Fruit fly (Drosophila melanogaster) whole organism, prepupa: ENCODE results near the gene CG9586.
A peak's percentile ranks its signal among the peaks of the same experiment; 100 is the strongest.

ENCODE experiments used
- CG10631 ChIP-seq: fragments of 200-800 bp; sonication (Bioruptor generic); optimal IDR thresholded peaks from 2 replicates; lab custom pipeline; 2016; ENCODE audit warnings: missing biosample characterization, missing genetic modification characterization
- CG10669 ChIP-seq: fragments of 200-800 bp; sonication (Bioruptor generic); optimal IDR thresholded peaks from 3 replicates; lab custom pipeline; 2018; ENCODE audit warnings: missing biosample characterization, mild to moderate bottlenecking, missing genetic modification characterization, moderate library complexity
- CG11294 ChIP-seq: fragments of 200-800 bp; sonication (Bioruptor generic); IDR thresholded peaks from 2 replicates; pipeline ENCODE4 v1.3.6; 2022; ENCODE audit warnings: missing biosample characterization, missing genetic modification characterization
- CG11762 ChIP-seq: fragments of 200-800 bp; sonication (Bioruptor generic); optimal IDR thresholded peaks from 3 replicates; lab custom pipeline; 2016; ENCODE audit warnings: missing biosample characterization, missing genetic modification characterization; ENCODE audit not compliant: insufficient read depth
- CG11902 ChIP-seq: fragments of 200-800 bp; sonication (Bioruptor generic); optimal IDR thresholded peaks from 3 replicates; lab custom pipeline; 2016; ENCODE audit warnings: missing biosample characterization, missing genetic modification characterization
- CG15336 ChIP-seq: fragments of 200-800 bp; sonication (Bioruptor generic); IDR thresholded peaks from 2 replicates; pipeline ENCODE4 v1.3.6; 2022; ENCODE audit warnings: missing biosample characterization, missing genetic modification characterization
- CG1621 ChIP-seq: fragments of 200-800 bp; sonication (Bioruptor generic); optimal IDR thresholded peaks from 3 replicates; lab custom pipeline; 2018; ENCODE audit warnings: missing biosample characterization, mild to moderate bottlenecking, missing genetic modification characterization
- CG16779 ChIP-seq: fragments of 200-800 bp; sonication (Bioruptor generic); optimal IDR thresholded peaks from 3 replicates; lab custom pipeline; 2017; ENCODE audit warnings: missing biosample characterization, mild to moderate bottlenecking, missing genetic modification characterization
- CG3032 ChIP-seq: fragments of 200-800 bp; optimal IDR thresholded peaks from 2 replicates; lab custom pipeline; 2019; ENCODE audit warnings: missing biosample characterization, mild to moderate bottlenecking, missing genetic modification characterization, moderate library complexity
- CG32006 ChIP-seq: fragments of 200-800 bp; sonication (Bioruptor generic); optimal IDR thresholded peaks from 3 replicates; lab custom pipeline; 2017; ENCODE audit warnings: missing biosample characterization, mild to moderate bottlenecking, missing genetic modification characterization
- CG34406 ChIP-seq: fragments of 200-800 bp; sonication (Bioruptor generic); optimal IDR thresholded peaks from 3 replicates; lab custom pipeline; 2016; ENCODE audit warnings: missing biosample characterization, missing genetic modification characterization
- CG3919 ChIP-seq: fragments of 200-800 bp; sonication (Bioruptor generic); optimal IDR thresholded peaks from 3 replicates; lab custom pipeline; 2016; ENCODE audit warnings: missing biosample characterization, missing genetic modification characterization
- CG4318 ChIP-seq: fragments of 200-800 bp; sonication (Bioruptor generic); optimal IDR thresholded peaks from 3 replicates; lab custom pipeline; 2017; ENCODE audit warnings: missing biosample characterization, mild to moderate bottlenecking, missing genetic modification characterization
- CG6163 ChIP-seq: fragments of 200-800 bp; sonication (Bioruptor generic); IDR thresholded peaks from 3 replicates; pipeline ENCODE4 v1.3.6; 2022; ENCODE audit warnings: missing biosample characterization, missing genetic modification characterization
- CG6792 ChIP-seq: fragments of 200-800 bp; sonication (Bioruptor generic); optimal IDR thresholded peaks from 3 replicates; lab custom pipeline; 2016; ENCODE audit warnings: missing biosample characterization, missing genetic modification characterization
- CG6808 ChIP-seq: fragments of 200-800 bp; sonication (Bioruptor generic); optimal IDR thresholded peaks from 3 replicates; lab custom pipeline; 2017; ENCODE audit warnings: missing biosample characterization, missing genetic modification characterization, mild to moderate bottlenecking, moderate library complexity, missing genetic modification reagents
- CG7368 ChIP-seq: fragments of 200-800 bp; sonication (Bioruptor generic); optimal IDR thresholded peaks from 3 replicates; lab custom pipeline; 2016; ENCODE audit warnings: missing biosample characterization, missing genetic modification characterization
- CG8119 ChIP-seq: fragments of 200-800 bp; sonication (Bioruptor generic); IDR thresholded peaks from 3 replicates; pipeline ENCODE4 v1.3.6; 2022; ENCODE audit warnings: missing biosample characterization, missing genetic modification characterization
- CG8319 ChIP-seq: fragments of 200-800 bp; sonication (Bioruptor generic); optimal IDR thresholded peaks from 3 replicates; lab custom pipeline; 2016; ENCODE audit warnings: missing biosample characterization, missing genetic modification characterization
- CG8632 ChIP-seq: fragments of 200-800 bp; sonication (Bioruptor generic); optimal IDR thresholded peaks from 3 replicates; lab custom pipeline; 2016; ENCODE audit warnings: missing biosample characterization, missing genetic modification characterization
- CG9139 ChIP-seq: fragments of 200-800 bp; sonication (Bioruptor generic); optimal IDR thresholded peaks from 3 replicates; lab custom pipeline; 2017; ENCODE audit warnings: missing biosample characterization, mild to moderate bottlenecking, missing genetic modification characterization
- Eip75B ChIP-seq: fragments of 200-800 bp; sonication (Bioruptor generic); optimal IDR thresholded peaks from 3 replicates; lab custom pipeline; 2016; ENCODE audit warnings: missing biosample characterization, missing genetic modification characterization
- Eip78C ChIP-seq: fragments of 200-800 bp; sonication (Bioruptor generic); peaks from one replicate; lab custom pipeline; 2016; ENCODE audit warnings: missing biosample characterization, missing genetic modification characterization
- Ets21C ChIP-seq: fragments of 200-800 bp; sonication (Bioruptor generic); optimal IDR thresholded peaks from 3 replicates; lab custom pipeline; 2016; ENCODE audit warnings: missing biosample characterization, missing genetic modification characterization
- Ets96B ChIP-seq: fragments of 200-800 bp; optimal IDR thresholded peaks from 2 replicates; lab custom pipeline; 2019; ENCODE audit warnings: missing biosample characterization, mild to moderate bottlenecking, missing genetic modification characterization, moderate library complexity
- Gug ChIP-seq: fragments of 200-800 bp; sonication (Bioruptor generic); IDR thresholded peaks from 2 replicates; pipeline ENCODE4 v1.3.6; 2022; ENCODE audit warnings: missing biosample characterization, missing genetic modification characterization
- Hr38 ChIP-seq: sonication (Bioruptor generic); optimal IDR thresholded peaks from 2 replicates; lab custom pipeline; 2016; ENCODE audit warnings: missing biosample characterization, missing genetic modification characterization
- Hr39 ChIP-seq: fragments of 200-800 bp; sonication (Bioruptor generic); optimal IDR thresholded peaks from 2 replicates; lab custom pipeline; 2016; ENCODE audit warnings: missing biosample characterization, missing genetic modification characterization
- Met ChIP-seq: fragments of 200-800 bp; sonication (Bioruptor generic); optimal IDR thresholded peaks from 3 replicates; lab custom pipeline; 2016; ENCODE audit warnings: missing biosample characterization, missing genetic modification characterization
- OdsH ChIP-seq: fragments of 200-800 bp; sonication (Bioruptor generic); optimal IDR thresholded peaks from 3 replicates; lab custom pipeline; 2016; ENCODE audit warnings: missing biosample characterization, missing genetic modification characterization
- Sox102F ChIP-seq: fragments of 200-800 bp; sonication (Bioruptor generic); optimal IDR thresholded peaks from 2 replicates; lab custom pipeline; 2016; ENCODE audit warnings: missing biosample characterization, mild to moderate bottlenecking, missing genetic modification characterization
- Sox14 ChIP-seq: fragments of 200-800 bp; sonication (Bioruptor generic); optimal IDR thresholded peaks from 3 replicates; lab custom pipeline; 2016; ENCODE audit warnings: missing biosample characterization, missing genetic modification characterization
- achi ChIP-seq: fragments of 200-800 bp; sonication (Bioruptor generic); optimal IDR thresholded peaks from 3 replicates; lab custom pipeline; 2016; ENCODE audit warnings: missing biosample characterization, missing genetic modification characterization
- acj6 ChIP-seq: fragments of 200-800 bp; sonication (Bioruptor generic); optimal IDR thresholded peaks from 3 replicates; lab custom pipeline; 2016; ENCODE audit warnings: missing biosample characterization, missing genetic modification characterization
- cyc ChIP-seq: fragments of 200-800 bp; sonication (Bioruptor generic); optimal IDR thresholded peaks from 3 replicates; lab custom pipeline; 2016; ENCODE audit warnings: missing biosample characterization, missing genetic modification characterization
- dac ChIP-seq: fragments of 200-800 bp; sonication (Bioruptor generic); optimal IDR thresholded peaks from 2 replicates; lab custom pipeline; 2017; ENCODE audit warnings: missing biosample characterization, mild to moderate bottlenecking, missing genetic modification characterization
- fd59A ChIP-seq: fragments of 200-800 bp; sonication (Bioruptor generic); optimal IDR thresholded peaks from 2 replicates; lab custom pipeline; 2017; ENCODE audit warnings: missing biosample characterization, mild to moderate bottlenecking, missing genetic modification characterization, missing genetic modification reagents
- fd85E ChIP-seq: fragments of 200-800 bp; sonication (Bioruptor generic); optimal IDR thresholded peaks from 3 replicates; lab custom pipeline; 2016; ENCODE audit warnings: missing biosample characterization, missing genetic modification characterization
- fkh ChIP-seq: fragments of 200-800 bp; sonication (Bioruptor generic); optimal IDR thresholded peaks from 3 replicates; lab custom pipeline; 2017; ENCODE audit warnings: missing biosample characterization, mild to moderate bottlenecking, missing genetic modification characterization, moderate library complexity
- lz ChIP-seq: fragments of 200-800 bp; sonication (Bioruptor generic); optimal IDR thresholded peaks from 3 replicates; lab custom pipeline; 2016; ENCODE audit warnings: missing biosample characterization, missing genetic modification characterization
- pdm3 ChIP-seq: fragments of 200-800 bp; sonication (Bioruptor generic); optimal IDR thresholded peaks from 3 replicates; lab custom pipeline; 2016; ENCODE audit warnings: missing biosample characterization, missing genetic modification characterization
- salr ChIP-seq, 2 experiments: fragments of 200-800 bp; sonication (Bioruptor generic); optimal IDR thresholded peaks; 3 replicates each; lab custom pipeline; 2016 to 2018; ENCODE audit warnings: missing biosample characterization in 2 of 2, missing genetic modification characterization in 2 of 2, mild to moderate bottlenecking in 1 of 2
- spab ChIP-seq: fragments of 200-800 bp; sonication (Bioruptor generic); optimal IDR thresholded peaks from 2 replicates; lab custom pipeline; 2017; ENCODE audit warnings: missing biosample characterization, mild to moderate bottlenecking, missing genetic modification characterization, missing genetic modification reagents
- ss ChIP-seq, 2 experiments: fragments of 200-800 bp; sonication (Bioruptor generic); optimal IDR thresholded peaks; 2 replicates in 1 of 2; 3 replicates in 1 of 2; lab custom pipeline; 2017 to 2018; ENCODE audit warnings: mild to moderate bottlenecking in 2 of 2, missing biosample characterization in 2 of 2, missing genetic modification characterization in 2 of 2, moderate library complexity in 1 of 2
- svp ChIP-seq: fragments of 200-800 bp; sonication (Bioruptor generic); peaks from one replicate; lab custom pipeline; 2016; ENCODE audit warnings: missing biosample characterization, missing genetic modification characterization
- topi ChIP-seq: fragments of 200-800 bp; sonication (Bioruptor generic); optimal IDR thresholded peaks from 3 replicates; lab custom pipeline; 2016; ENCODE audit warnings: missing biosample characterization, missing genetic modification characterization
- vri ChIP-seq: fragments of 200-800 bp; sonication (Bioruptor generic); optimal IDR thresholded peaks from 3 replicates; lab custom pipeline; 2016; ENCODE audit warnings: missing biosample characterization, mild to moderate bottlenecking, missing genetic modification characterization

CG9586 gene

dm6 chr2L:9206401-9206800 is 40.1 kb upstream of the CG9586 start (continued):
- peak; percentile 76 for TF ChIP-seq CG10631 (GFP tag; lab: Kevin White, UChicago)
- TF ChIP-seq Eip78C (GFP tag; lab: Kevin White, UChicago) = peak; percentile 74
- peak; percentile 73 for TF ChIP-seq achi
- no peak for TF ChIP-seq fd85E (GFP tag; lab: Kevin White, UChicago)
- peak; percentile 76 for TF ChIP-seq CG6163 (GFP tag; lab: Robert Waterston, UW)
- peak; percentile 48 for TF ChIP-seq spab (GFP tag; lab: Kevin White, UChicago)
- peak; percentile 20 for TF ChIP-seq CG8632 (GFP tag; lab: Kevin White, UChicago)
- TF ChIP-seq CG34406 (GFP tag; lab: Kevin White, UChicago) = no peak
- TF ChIP-seq CG8319 (GFP tag; lab: Kevin White, UChicago) = no peak
- TF ChIP-seq Ets21C (GFP tag; lab: Kevin White, UChicago) = no peak
- TF ChIP-seq OdsH (GFP tag; lab: Kevin White, UChicago) = peak; percentile 68
- TF ChIP-seq CG3919 (GFP tag; lab: Kevin White, UChicago) = peak; percentile 59
- TF ChIP-seq salr (GFP tag; optimal IDR thresholded peaks at IDR 0.05; lab: Kevin White, UChicago) = peak in 1 of 2 experiments; percentile 89
- TF ChIP-seq cyc (GFP tag; lab: Kevin White, UChicago) = no peak
- no peak for TF ChIP-seq fd59A
- TF ChIP-seq CG11294 (GFP tag; lab: Robert Waterston, UW) = peak; percentile 63; the same call in 1 of the 2 replicates
- peak; percentile 19 for TF ChIP-seq CG10669 (GFP tag; lab: Kevin White, UChicago)
- TF ChIP-seq CG9139 (GFP tag; lab: Kevin White, UChicago) = no peak
- peak; percentile 55 for TF ChIP-seq CG11762 (GFP tag; lab: Kevin White, UChicago)
- TF ChIP-seq Ets96B (tag; lab: Kevin White, UChicago) = peak; percentile 57
- TF ChIP-seq, all 60 proteins: peak for 30

- TF ChIP-seq Hr39 (GFP tag; lab: Kevin White, UChicago) (no peak), CG8119 (GFP tag; lab: Robert Waterston, UW) (peak; percentile 83), CG32006 (peak; percentile 39), spab (GFP tag; lab: Kevin White, UChicago) (peak; percentile 59), fkh (GFP tag; lab: Kevin White, UChicago) (peak; percentile 92), lz (GFP tag; lab: Kevin White, UChicago) (no peak), pdm3 (GFP tag; lab: Kevin White, UChicago) (no peak), CG11902 (GFP tag; lab: Kevin White, UChicago) (no peak), acj6 (GFP tag; lab: Kevin White, UChicago) (peak; percentile 14), svp (GFP tag; lab: Kevin White, UChicago) (peak; percentile 76), Met (GFP tag; lab: Kevin White, UChicago) (peak; percentile 35), Hr38 (no peak), CG7368 (GFP tag; lab: Kevin White, UChicago) (peak; percentile 27), ss (GFP tag; optimal IDR thresholded peaks at IDR 0.05; lab: Kevin White, UChicago) (peak; percentile 78 to 82), Ets96B (tag; lab: Kevin White, UChicago) (peak; percentile 64), fd59A (peak; percentile 18), CG3919 (GFP tag; lab: Kevin White, UChicago) (peak; percentile 48), CG10631 (GFP tag; lab: Kevin White, UChicago) (no peak), vri (GFP tag; lab: Kevin White, UChicago) (peak; percentile 86), Eip75B (GFP tag; lab: Kevin White, UChicago) (peak; percentile 75), dac (no peak), CG16779 (tag; lab: Kevin White, UChicago) (peak; percentile 81), Sox14 (GFP tag; lab: Kevin White, UChicago) (peak; percentile 49), CG1621 (tag; lab: Kevin White, UChicago) (peak; percentile 59), CG11762 (GFP tag; lab: Kevin White, UChicago) (peak; percentile 27), salr (GFP tag; optimal IDR thresholded peaks at IDR 0.05; lab: Kevin White, UChicago) (peak; percentile 13 to 33), Sox102F (peak; percentile 82), CG4318 (GFP tag; lab: Kevin White, UChicago) (no peak), CG3032 (tag; lab: Kevin White, UChicago) (peak; percentile 28), Eip78C (GFP tag; lab: Kevin White, UChicago) (peak; percentile 83), topi (GFP tag; lab: Kevin White, UChicago) (peak; percentile 60), CG8632 (GFP tag; lab: Kevin White, UChicago) (peak; percentile 17), CG6808 (GFP tag; lab: Kevin White, UChicago) (peak; percentile 72), CG11294 (GFP tag; lab: Robert Waterston, UW) (peak; percentile 57; the same call in 1 of the 2 replicates), CG15336 (GFP tag; lab: Robert Waterston, UW) (peak; percentile 91), Gug (GFP tag; lab: Robert Waterston, UW) (peak; percentile 25; the same call in 1 of the 2 replicates), CG6792 (GFP tag; lab: Kevin White, UChicago) (no peak), CG34406 (GFP tag; lab: Kevin White, UChicago) (peak; percentile 40), fd85E (GFP tag; lab: Kevin White, UChicago) (peak; percentile 87), CG9139 (GFP tag; lab: Kevin White, UChicago) (peak; percentile 60)
Measured at dm6 chr2L:9205133-9205615, 38.9 kb upstream of the CG9586 start.
